Fruit fly (Drosophila melanogaster): ENCODE data around the gene Sgt1.

- TF ChIP-seq Myc (optimal IDR thresholded peaks at IDR 0.05) = no peak
- TF ChIP-seq h (optimal IDR thresholded peaks at IDR 0.05) = no peak
- TF ChIP-seq psq (optimal IDR thresholded peaks at IDR 0.05) = no peak
- TF ChIP-seq Sin3A (optimal IDR thresholded peaks at IDR 0.05) = no peak
Measured at dm6 chr3R:8354458-8354857, 49.4 kb upstream of the Sgt1 start.

Measured in Kc167 (cell line).